Fruit fly (Drosophila melanogaster): ENCODE results near the gene CheA86a.

DNA sequence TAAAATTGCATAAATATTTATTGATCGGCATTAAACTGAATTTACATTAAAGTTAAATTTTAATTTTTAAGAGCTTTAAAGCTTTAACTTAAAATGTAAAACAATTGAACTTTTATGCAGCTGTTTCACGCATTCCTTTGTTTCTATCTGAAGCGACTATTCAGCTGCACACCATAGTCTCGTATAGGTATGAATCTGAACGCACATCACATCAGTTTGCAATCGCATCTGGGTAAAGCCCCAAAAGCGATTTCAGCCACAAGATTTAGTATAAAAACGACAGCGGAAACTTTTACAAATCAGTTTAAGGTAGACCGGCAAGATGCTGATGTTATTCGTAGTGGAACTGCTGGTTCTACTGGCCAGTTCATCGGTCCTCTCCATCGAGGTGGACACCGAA lies 15.9 kb upstream of the CheA86a start, which contains the start of gene CG4757:
- TF ChIP-seq psq (optimal IDR thresholded peaks at IDR 0.05) (no peak), Myc (optimal IDR thresholded peaks at IDR 0.05) (no peak)

Data from Kc167 (cell line).